Fruit fly (Drosophila melanogaster): ENCODE results near the gene GAPcenA.

GAPcenA gene

DNA sequence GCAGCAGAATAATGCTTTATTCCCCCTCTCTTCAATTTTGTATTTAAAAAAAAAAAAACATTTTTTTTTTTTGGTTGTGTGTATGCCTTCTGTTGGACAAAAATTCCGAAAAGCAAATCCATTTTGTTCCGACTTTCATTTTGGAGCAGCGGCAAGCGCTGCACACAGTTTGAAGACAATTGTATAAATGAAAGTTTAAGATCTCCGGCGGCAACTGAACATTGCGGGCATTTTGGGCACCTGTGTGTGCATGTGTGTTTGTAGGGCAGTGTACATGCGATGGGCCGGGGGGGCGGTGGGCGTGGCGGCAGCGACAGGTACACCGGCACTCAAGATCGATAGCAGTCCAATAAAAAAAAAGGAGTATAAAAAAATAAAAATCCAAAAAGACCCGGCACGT lies 23.1 kb downstream of the GAPcenA start:
- TF ChIP-seq Jra (GFP tag; optimal IDR thresholded peaks at IDR 0.05) = no peak
- peak; percentile 7 for TF ChIP-seq Sp1 (GFP tag; optimal IDR thresholded peaks at IDR 0.05)

DNA sequence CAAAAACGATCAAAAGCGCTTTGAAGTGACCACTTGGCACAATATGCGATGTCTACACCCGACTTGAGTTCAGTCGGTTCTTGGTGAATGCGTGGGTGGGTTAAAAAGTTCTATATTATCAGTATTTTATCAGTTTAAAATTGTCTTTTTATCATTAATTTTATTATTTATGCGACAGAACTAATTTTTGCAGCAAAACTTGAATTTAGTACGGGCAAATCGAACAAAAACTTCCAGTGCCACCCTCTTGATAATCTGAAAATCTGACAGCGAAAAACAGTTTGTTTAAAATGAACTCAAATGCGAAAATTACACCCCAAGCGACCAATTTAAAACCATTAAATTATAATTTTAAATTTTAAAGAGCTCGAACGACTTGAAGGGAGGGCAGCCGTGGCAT lies 24.6 kb downstream of the GAPcenA start:
- TF ChIP-seq foxo (GFP tag; optimal IDR thresholded peaks at IDR 0.05) (peak in 1 of 2 experiments; percentile 53), CrebA (GFP tag; optimal IDR thresholded peaks at IDR 0.05; ENCODE audit: borderline replicate concordance) (peak; percentile 20), brk (GFP tag; optimal IDR thresholded peaks at IDR 0.05) (no peak), woc (GFP tag; optimal IDR thresholded peaks at IDR 0.05) (peak; percentile 53), fru (GFP tag; optimal IDR thresholded peaks at IDR 0.05) (peak; percentile 54), OdsH (GFP tag; optimal IDR thresholded peaks at IDR 0.05) (peak; percentile 45), Abd-B (GFP tag; optimal IDR thresholded peaks at IDR 0.05) (no peak), CG9705 (GFP tag; optimal IDR thresholded peaks at IDR 0.05) (peak; percentile 52), sage (GFP tag; optimal IDR thresholded peaks at IDR 0.05) (peak; percentile 46), h (GFP tag; optimal IDR thresholded peaks at IDR 0.05) (peak; percentile 73), Sp1 (GFP tag; optimal IDR thresholded peaks at IDR 0.05) (peak; percentile 78), Dif (GFP tag; optimal IDR thresholded peaks at IDR 0.05; ENCODE audit: partially characterized antibody) (no peak), sv (GFP tag; optimal IDR thresholded peaks at IDR 0.05) (no peak), N (GFP tag; optimal IDR thresholded peaks at IDR 0.05) (no peak), Hnf4 (GFP tag; optimal IDR thresholded peaks at IDR 0.05) (peak; percentile 5), rgr (GFP tag; optimal IDR thresholded peaks at IDR 0.05) (peak; percentile 59), CG32264 (GFP tag; optimal IDR thresholded peaks at IDR 0.05) (peak; percentile 44), Rel (GFP tag; optimal IDR thresholded peaks at IDR 0.05) (no peak), Rel (tag; optimal IDR thresholded peaks at IDR 0.05) (peak; percentile 37), psq (GFP tag; optimal IDR thresholded peaks at IDR 0.05) (peak; percentile 51), dmrt93B (GFP tag; optimal IDR thresholded peaks at IDR 0.05) (peak; percentile 23), br (GFP tag; optimal IDR thresholded peaks at IDR 0.05) (peak; percentile 49), usp (GFP tag; optimal IDR thresholded peaks at IDR 0.05) (no peak), Jra (GFP tag; optimal IDR thresholded peaks at IDR 0.05) (no peak), HLH106 (tag; optimal IDR thresholded peaks at IDR 0.05) (peak; percentile 77), ey (GFP tag; optimal IDR thresholded peaks at IDR 0.05) (peak; percentile 50)

DNA sequence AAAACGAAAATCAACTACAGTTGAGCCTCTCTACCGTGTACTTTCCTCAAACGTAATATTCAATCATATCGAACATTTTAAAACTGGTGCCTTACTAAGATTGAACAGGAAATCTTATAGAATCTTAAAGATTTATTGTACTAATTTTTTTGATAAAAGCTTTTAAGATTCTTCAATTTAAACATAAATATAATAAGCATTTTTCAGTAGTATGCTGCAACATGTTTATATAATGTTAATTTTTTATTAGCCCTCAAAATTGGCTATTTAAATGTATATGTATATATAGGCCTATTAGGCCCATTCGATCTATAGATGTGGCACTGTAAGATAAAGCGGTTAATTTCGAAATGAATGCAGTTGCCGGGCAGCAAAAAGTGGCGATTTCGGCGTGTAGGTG lies 25.2 kb downstream of the GAPcenA start:
- no peak for TF ChIP-seq GATAd (GFP tag; optimal IDR thresholded peaks at IDR 0.05)
- TF ChIP-seq woc (GFP tag; optimal IDR thresholded peaks at IDR 0.05) = no peak
- TF ChIP-seq foxo (GFP tag; optimal IDR thresholded peaks at IDR 0.05) = no peak
- no peak for TF ChIP-seq Myc (optimal IDR thresholded peaks at IDR 0.05)
- TF ChIP-seq Abd-B (GFP tag; optimal IDR thresholded peaks at IDR 0.05) = no peak
- no peak for TF ChIP-seq h (GFP tag; optimal IDR thresholded peaks at IDR 0.05)

DNA sequence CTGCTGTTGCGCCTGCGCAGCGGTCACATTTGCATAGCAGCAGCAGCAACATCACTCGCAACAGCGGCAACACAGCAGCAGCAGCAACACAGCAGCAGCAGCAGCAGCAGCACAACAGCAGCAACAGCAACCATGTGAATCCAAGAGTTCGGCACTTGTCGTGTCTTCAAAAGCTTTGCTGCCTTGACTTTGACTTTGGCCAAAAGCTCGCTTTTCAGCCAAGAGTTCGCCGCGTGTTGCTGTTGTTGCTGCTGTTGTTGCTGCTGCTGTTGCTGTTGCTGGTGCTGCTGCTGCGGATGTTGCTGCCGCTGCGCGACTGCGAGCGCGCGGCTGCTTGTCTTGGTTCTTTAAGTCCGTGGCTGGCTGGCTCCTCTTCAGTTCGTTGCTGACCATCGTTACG lies 25.7 kb downstream of the GAPcenA start, which contains the start of gene ImpE1:
ImpE1 (plus strand) TSS at position 371 of the 400 bp plus-strand sequence.
- no peak for TF ChIP-seq sv (GFP tag; optimal IDR thresholded peaks at IDR 0.05)
- peak; percentile 76 for TF ChIP-seq Dfd (GFP tag; optimal IDR thresholded peaks at IDR 0.05)

DNA sequence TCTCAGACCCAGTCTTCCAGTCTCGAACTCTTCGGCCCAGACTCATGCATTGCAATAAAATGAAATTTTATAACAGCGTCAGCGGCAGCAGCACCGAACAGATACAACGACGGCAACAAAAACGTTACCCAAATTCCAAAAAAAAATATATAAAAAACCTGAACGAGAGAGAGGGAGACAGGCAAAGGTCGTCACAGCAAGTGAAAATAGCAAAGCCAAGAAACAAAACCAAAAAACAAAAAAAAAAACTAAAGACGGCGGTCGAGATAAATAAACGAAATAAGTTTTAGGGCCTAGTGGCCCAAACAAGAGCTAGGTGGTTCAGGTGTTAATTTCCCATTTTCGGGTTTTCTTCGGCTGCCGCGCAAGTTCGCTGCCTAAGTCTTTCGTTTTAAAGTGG lies 27.7 kb downstream of the GAPcenA start:
- TF ChIP-seq Myc (optimal IDR thresholded peaks at IDR 0.05) = no peak
- TF ChIP-seq Hr78 (GFP tag; optimal IDR thresholded peaks at IDR 0.05) = no peak
- no peak for TF ChIP-seq Rel (GFP tag; optimal IDR thresholded peaks at IDR 0.05)
- no peak for TF ChIP-seq Rel (tag; optimal IDR thresholded peaks at IDR 0.05)
- TF ChIP-seq GATAd (GFP tag; optimal IDR thresholded peaks at IDR 0.05) = no peak
- no peak for TF ChIP-seq HLH106 (tag; optimal IDR thresholded peaks at IDR 0.05)
- no peak for TF ChIP-seq CrebA (GFP tag; optimal IDR thresholded peaks at IDR 0.05; ENCODE audit: borderline replicate concordance)
- no peak for TF ChIP-seq sage (GFP tag; optimal IDR thresholded peaks at IDR 0.05)
- no peak for TF ChIP-seq fru (GFP tag; optimal IDR thresholded peaks at IDR 0.05)
- TF ChIP-seq Hr83 (GFP tag; optimal IDR thresholded peaks at IDR 0.05; ENCODE audit: poor library complexity, severe bottlenecking) = no peak
- TF ChIP-seq CG32264 (GFP tag; optimal IDR thresholded peaks at IDR 0.05) = no peak
- TF ChIP-seq brk (GFP tag; optimal IDR thresholded peaks at IDR 0.05) = no peak
- TF ChIP-seq h (GFP tag; optimal IDR thresholded peaks at IDR 0.05) = no peak
- no peak for TF ChIP-seq Sp1 (GFP tag; optimal IDR thresholded peaks at IDR 0.05)
- no peak for TF ChIP-seq dl (GFP tag; optimal IDR thresholded peaks at IDR 0.05; ENCODE audit: insufficient read depth in 1 of 2, partially characterized antibody in 2 of 2)
- TF ChIP-seq Jra (GFP tag; optimal IDR thresholded peaks at IDR 0.05) = no peak
- TF ChIP-seq ey (GFP tag; optimal IDR thresholded peaks at IDR 0.05) = no peak
- TF ChIP-seq Vsx2 (GFP tag; optimal IDR thresholded peaks at IDR 0.05; ENCODE audit: partially characterized antibody) = no peak
- TF ChIP-seq CG9705 (GFP tag; optimal IDR thresholded peaks at IDR 0.05) = no peak
- TF ChIP-seq rgr (GFP tag; optimal IDR thresholded peaks at IDR 0.05) = no peak
- no peak for TF ChIP-seq Dfd (GFP tag; optimal IDR thresholded peaks at IDR 0.05)

Measured in whole organism, wandering third instar larva.